Worm (Caenorhabditis elegans): ENCODE measurements around the gene C31H1.1.

ce11 chrIV:5754821-5755220 is 42.4 kb upstream of the C31H1.1 start:
- TF ChIP-seq lim-7 (GFP tag; IDR thresholded peaks at IDR 0.05) (no peak), nhr-77 (tag; optimal IDR thresholded peaks at IDR 0.05) (no peak), saeg-2 (GFP tag; IDR thresholded peaks at IDR 0.05) (no peak), mep-1 (tag; optimal IDR thresholded peaks at IDR 0.05) (no peak), hlh-30 (tag; optimal IDR thresholded peaks at IDR 0.05; ENCODE audit: insufficient read depth) (no peak), lin-39 (tag; optimal IDR thresholded peaks at IDR 0.05) (no peak), unc-39 (tag; optimal IDR thresholded peaks at IDR 0.05) (no peak), ama-1 (optimal IDR thresholded peaks at IDR 0.05) (no peak), zip-2 (tag; optimal IDR thresholded peaks at IDR 0.05) (no peak)

Measured in whole organism, L4 larva.